Worm (Caenorhabditis elegans) whole organism, L3 larva: ENCODE data around the gene ugt-52.

Experiments
- eor-1 ChIP-seq, 2 experiments: fragments of 150-350 bp; optimal IDR thresholded peaks; 2 replicates each; lab custom pipeline; 2014 to 2018; ENCODE audit warnings: missing biosample characterization in 2 of 2, missing genetic modification characterization in 2 of 2
- nfya-1 ChIP-seq: sonication (generic microtip); optimal IDR thresholded peaks from 2 replicates; lab custom pipeline; 2017; ENCODE audit warnings: missing genetic modification characterization, mild to moderate bottlenecking, missing compliant biosample characterization, antibody characterized with exemption, moderate library complexity; ENCODE audit not compliant: insufficient read depth
- nhr-76 ChIP-seq: fragments of 150-350 bp; sonication (generic microtip); optimal IDR thresholded peaks from 5 replicates; lab custom pipeline; 2014; ENCODE audit warnings: missing biosample characterization, missing genetic modification characterization

DNA sequence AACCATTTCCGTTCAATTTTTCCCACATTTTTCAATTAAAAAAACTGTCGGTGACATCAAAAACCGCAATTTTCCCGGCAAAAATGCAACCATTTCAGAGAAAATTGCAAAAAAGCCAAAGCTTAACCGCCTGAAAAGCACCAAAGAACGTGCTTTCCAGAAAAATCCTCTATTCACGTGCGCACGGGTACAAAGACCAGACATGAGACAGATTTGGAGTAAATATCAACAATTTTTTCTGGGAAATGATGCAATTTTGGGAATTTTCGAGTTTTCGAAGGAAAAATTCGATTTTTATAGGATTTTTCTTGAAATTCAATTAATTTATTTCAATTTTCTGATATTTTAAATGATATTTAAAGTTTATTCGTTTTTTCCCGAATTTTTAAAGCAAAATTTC is 50.5 kb downstream of the ugt-52 start:
- TF ChIP-seq eor-1 (tag; optimal IDR thresholded peaks at IDR 0.05; lab: Kevin White, UChicago) (no peak), nhr-76 (tag; lab: Kevin White, UChicago) (no peak), nfya-1 (tag; lab: Kevin White, UChicago) (no peak)
